Fruit fly (Drosophila melanogaster) whole organism, embryonic: ENCODE measurements around the gene CG42240.

ENCODE experiments used
- Asciz ChIP-seq: fragments of 200-800 bp; sonication (Bioruptor generic); optimal IDR thresholded peaks from 2 replicates; lab custom pipeline; 2017; ENCODE audit warnings: missing biosample characterization, mild to moderate bottlenecking, missing genetic modification characterization, missing genetic modification reagents
- Awh ChIP-seq: fragments of 200-800 bp; sonication (Bioruptor generic); IDR thresholded peaks from 2 replicates; pipeline ENCODE4, ENCODE4 v1.3.6; 2022; ENCODE audit warnings: missing biosample characterization, missing genetic modification characterization
- B-H1 ChIP-seq: fragments of 200-800 bp; sonication (Bioruptor generic); IDR thresholded peaks from 3 replicates; pipeline ENCODE4 v1.3.6; 2022; ENCODE audit warnings: missing biosample characterization, missing genetic modification characterization
- Bdp1 ChIP-seq: fragments of 200-800 bp; sonication (Bioruptor generic); optimal IDR thresholded peaks from 3 replicates; lab custom pipeline; 2016; ENCODE audit warnings: missing biosample characterization, missing genetic modification characterization
- Bgb ChIP-seq: fragments of 200-800 bp; sonication (Bioruptor generic); IDR thresholded peaks from 2 replicates; pipeline ENCODE4 v1.3.6; 2022; ENCODE audit warnings: missing biosample characterization, missing genetic modification characterization; ENCODE audit not compliant: partially characterized antibody
- CG14014 ChIP-seq: fragments of 200-800 bp; sonication (Bioruptor generic); IDR thresholded peaks from 2 replicates; pipeline ENCODE4 v1.3.6; 2022; ENCODE audit warnings: missing biosample characterization, missing genetic modification characterization
- CG14710 ChIP-seq: fragments of 200-800 bp; sonication (Bioruptor generic); optimal IDR thresholded peaks from 3 replicates; lab custom pipeline; 2019; ENCODE audit warnings: missing biosample characterization, mild to moderate bottlenecking, missing genetic modification characterization, moderate library complexity
- CG15601 ChIP-seq: fragments of 200-800 bp; sonication (Bioruptor generic); optimal IDR thresholded peaks from 3 replicates; lab custom pipeline; 2019; ENCODE audit warnings: missing biosample characterization, mild to moderate bottlenecking, missing genetic modification characterization, moderate library complexity
- CG17186 ChIP-seq: fragments of 200-800 bp; sonication (Bioruptor generic); optimal IDR thresholded peaks from 3 replicates; lab custom pipeline; 2017; ENCODE audit warnings: missing biosample characterization, missing genetic modification reagents, missing genetic modification characterization
- CG2202 ChIP-seq: fragments of 200-800 bp; sonication (Bioruptor generic); optimal IDR thresholded peaks from 2 replicates; lab custom pipeline; 2018; ENCODE audit warnings: missing biosample characterization, mild to moderate bottlenecking, missing genetic modification characterization
- CG4328 ChIP-seq: fragments of 200-800 bp; sonication (Bioruptor generic); optimal IDR thresholded peaks from 3 replicates; lab custom pipeline; 2017; ENCODE audit warnings: missing biosample characterization, missing genetic modification reagents, missing genetic modification characterization
- CG4707 ChIP-seq: fragments of 200-800 bp; sonication (Bioruptor generic); optimal IDR thresholded peaks from 2 replicates; lab custom pipeline; 2018; ENCODE audit warnings: missing biosample characterization, mild to moderate bottlenecking, missing genetic modification characterization, moderate library complexity
- CG4820 ChIP-seq: fragments of 200-800 bp; sonication (Bioruptor generic); optimal IDR thresholded peaks from 3 replicates; lab custom pipeline; 2016; ENCODE audit warnings: missing biosample characterization, missing genetic modification characterization
- CG4854 ChIP-seq: fragments of 200-800 bp; sonication (Bioruptor generic); optimal IDR thresholded peaks from 2 replicates; lab custom pipeline; 2016; ENCODE audit warnings: missing biosample characterization, missing genetic modification characterization, inconsistent platforms
- CG6765 ChIP-seq: fragments of 200-800 bp; sonication (Bioruptor generic); optimal IDR thresholded peaks from 3 replicates; lab custom pipeline; 2017; ENCODE audit warnings: missing biosample characterization, mild to moderate bottlenecking, missing genetic modification characterization
- CG6854 ChIP-seq: fragments of 200-800 bp; sonication (Bioruptor generic); optimal IDR thresholded peaks from 3 replicates; lab custom pipeline; 2017; ENCODE audit warnings: missing biosample characterization, mild to moderate bottlenecking, missing genetic modification characterization
- CG7786 ChIP-seq: fragments of 200-800 bp; sonication (Bioruptor generic); optimal IDR thresholded peaks from 2 replicates; lab custom pipeline; 2016; ENCODE audit warnings: missing biosample characterization, missing genetic modification characterization
- CG7839 ChIP-seq: fragments of 200-800 bp; sonication (Bioruptor generic); optimal IDR thresholded peaks from 3 replicates; lab custom pipeline; 2018; ENCODE audit warnings: missing biosample characterization, mild to moderate bottlenecking, missing genetic modification characterization, moderate library complexity
- Dad ChIP-seq: fragments of 200-800 bp; sonication (Bioruptor generic); optimal IDR thresholded peaks from 3 replicates; lab custom pipeline; 2016; ENCODE audit warnings: missing biosample characterization, missing genetic modification characterization
- Fer3 ChIP-seq: fragments of 200-800 bp; sonication (Bioruptor generic); optimal IDR thresholded peaks from 2 replicates; lab custom pipeline; 2018; ENCODE audit warnings: missing biosample characterization, mild to moderate bottlenecking, missing genetic modification characterization, moderate library complexity
- Gug ChIP-seq: fragments of 200-800 bp; sonication (Bioruptor generic); IDR thresholded peaks from 4 replicates; pipeline ENCODE4 v1.3.6; 2022; ENCODE audit warnings: missing biosample characterization, missing genetic modification characterization
- H15 ChIP-seq: fragments of 200-800 bp; sonication (Bioruptor generic); IDR thresholded peaks from 3 replicates; pipeline ENCODE4 v1.3.6; 2022; ENCODE audit warnings: missing biosample characterization, missing genetic modification characterization
- Hr3 ChIP-seq: fragments of 200-800 bp; sonication (Bioruptor generic); optimal IDR thresholded peaks from 3 replicates; lab custom pipeline; 2016; ENCODE audit warnings: missing biosample characterization, missing genetic modification characterization
- Hr39 ChIP-seq: fragments of >200 bp; optimal IDR thresholded peaks from 2 replicates; lab custom pipeline; 2017
- Hsf ChIP-seq: fragments of 200-800 bp; sonication (Bioruptor generic); optimal IDR thresholded peaks from 3 replicates; lab custom pipeline; 2016; ENCODE audit warnings: missing biosample characterization, missing genetic modification characterization
- Kr ChIP-seq: fragments of 200-800 bp; sonication (Bioruptor generic); optimal IDR thresholded peaks from 2 replicates; lab custom pipeline; 2017; ENCODE audit warnings: missing biosample characterization, mild to moderate bottlenecking, missing genetic modification characterization
- Med ChIP-seq: fragments of 200-800 bp; sonication (Bioruptor generic); peaks from one replicate; lab custom pipeline; 2016; ENCODE audit warnings: missing biosample characterization, missing genetic modification characterization, mild to moderate bottlenecking, inconsistent platforms, moderate library complexity
- Myb ChIP-seq: fragments of 200-800 bp; sonication (Bioruptor generic); optimal IDR thresholded peaks from 2 replicates; lab custom pipeline; 2016; ENCODE audit warnings: missing biosample characterization, missing genetic modification characterization
- NC2α ChIP-seq: fragments of 200-800 bp; sonication (Bioruptor generic); optimal IDR thresholded peaks from 2 replicates; lab custom pipeline; 2016; ENCODE audit warnings: missing biosample characterization, missing genetic modification characterization
- Neu2 ChIP-seq: fragments of 200-800 bp; sonication (Bioruptor generic); optimal IDR thresholded peaks from 3 replicates; lab custom pipeline; 2016; ENCODE audit warnings: missing biosample characterization, missing genetic modification characterization, borderline replicate concordance
- Nf-YB ChIP-seq: fragments of 200-800 bp; sonication (Bioruptor generic); optimal IDR thresholded peaks from 3 replicates; lab custom pipeline; 2019; ENCODE audit warnings: missing biosample characterization, mild to moderate bottlenecking, missing genetic modification characterization, moderate library complexity
- Oaz ChIP-seq: fragments of 200-800 bp; sonication (Bioruptor generic); IDR thresholded peaks from 2 replicates; pipeline ENCODE4 v1.3.6; 2022; ENCODE audit warnings: missing biosample characterization, missing genetic modification characterization
- Oli ChIP-seq: fragments of 200-800 bp; sonication (Bioruptor generic); optimal IDR thresholded peaks from 2 replicates; lab custom pipeline; 2018; ENCODE audit warnings: missing biosample characterization, mild to moderate bottlenecking, missing genetic modification characterization, moderate library complexity
- PHDP ChIP-seq: fragments of 200-800 bp; sonication (Bioruptor generic); optimal IDR thresholded peaks from 3 replicates; lab custom pipeline; 2018; ENCODE audit warnings: missing biosample characterization, mild to moderate bottlenecking, missing genetic modification characterization, moderate library complexity
- Rx ChIP-seq: fragments of 200-800 bp; sonication (Bioruptor generic); IDR thresholded peaks from 2 replicates; pipeline ENCODE4 v1.3.6; 2022; ENCODE audit warnings: missing biosample characterization, missing genetic modification characterization
- Side ChIP-seq: fragments of 200-800 bp; sonication (Bioruptor generic); optimal IDR thresholded peaks from 2 replicates; lab custom pipeline; 2016; ENCODE audit warnings: missing biosample characterization, missing genetic modification characterization
- Six4 ChIP-seq: fragments of 200-800 bp; sonication (Bioruptor generic); optimal IDR thresholded peaks from 2 replicates; lab custom pipeline; 2016; ENCODE audit warnings: missing biosample characterization, missing genetic modification characterization
- crc ChIP-seq: fragments of 200-800 bp; sonication (Bioruptor generic); optimal IDR thresholded peaks from 2 replicates; lab custom pipeline; 2016; ENCODE audit warnings: missing biosample characterization, missing genetic modification characterization
- danr ChIP-seq: fragments of 200-800 bp; sonication (Bioruptor generic); IDR thresholded peaks from 2 replicates; pipeline ENCODE4 v1.3.6; 2022; ENCODE audit warnings: missing biosample characterization, missing genetic modification characterization
- dimm ChIP-seq: fragments of 200-800 bp; sonication (Bioruptor generic); IDR thresholded peaks from 2 replicates; pipeline ENCODE4 v1.3.6; 2022; ENCODE audit warnings: missing biosample characterization, missing genetic modification characterization
- dysf ChIP-seq: fragments of 200-800 bp; sonication (Bioruptor generic); IDR thresholded peaks from 3 replicates; pipeline ENCODE4 v1.3.6; 2022; ENCODE audit warnings: missing biosample characterization, missing genetic modification characterization
- ems ChIP-seq: fragments of 200-800 bp; sonication (Bioruptor generic); optimal IDR thresholded peaks from 3 replicates; lab custom pipeline; 2016; ENCODE audit warnings: missing biosample characterization, missing genetic modification characterization
- ftz-f1 ChIP-seq: fragments of 200-800 bp; sonication (Bioruptor generic); optimal IDR thresholded peaks from 2 replicates; lab custom pipeline; 2016; ENCODE audit warnings: missing biosample characterization, missing genetic modification characterization
- gt ChIP-seq: fragments of 200-800 bp; sonication (Bioruptor generic); IDR thresholded peaks from 2 replicates; pipeline ENCODE4 v1.3.6; 2022; ENCODE audit warnings: missing biosample characterization, missing genetic modification characterization
- hb ChIP-seq: fragments of 200-800 bp; sonication (Bioruptor generic); IDR thresholded peaks from 3 replicates; pipeline ENCODE4 v1.3.6; 2022; ENCODE audit warnings: missing biosample characterization, missing genetic modification characterization; ENCODE audit not compliant: partially characterized antibody
- ind ChIP-seq: fragments of 200-800 bp; sonication (Bioruptor generic); optimal IDR thresholded peaks from 3 replicates; lab custom pipeline; 2016; ENCODE audit warnings: missing biosample characterization, missing genetic modification characterization
- mam ChIP-seq: fragments of 200-800 bp; sonication (Bioruptor generic); optimal IDR thresholded peaks from 3 replicates; lab custom pipeline; 2016; ENCODE audit warnings: missing biosample characterization, missing genetic modification characterization
- pum ChIP-seq: fragments of 200-800 bp; sonication (Bioruptor generic); optimal IDR thresholded peaks from 2 replicates; lab custom pipeline; 2016; ENCODE audit warnings: missing biosample characterization, missing genetic modification characterization
- ro ChIP-seq: fragments of 200-800 bp; sonication (Bioruptor generic); IDR thresholded peaks from 2 replicates; pipeline ENCODE4 v1.3.6; 2022; ENCODE audit warnings: missing biosample characterization, missing genetic modification characterization
- row ChIP-seq: fragments of 200-800 bp; sonication (Bioruptor generic); IDR thresholded peaks from 3 replicates; pipeline ENCODE4 v1.3.6; 2022; ENCODE audit warnings: missing biosample characterization, missing genetic modification characterization
- slbo ChIP-seq: fragments of 200-800 bp; sonication (Bioruptor generic); IDR thresholded peaks from 2 replicates; pipeline ENCODE4 v1.3.6; 2022; ENCODE audit warnings: missing biosample characterization, missing genetic modification characterization
- slou ChIP-seq: fragments of 200-800 bp; sonication (Bioruptor generic); optimal IDR thresholded peaks from 3 replicates; lab custom pipeline; 2016; ENCODE audit warnings: missing biosample characterization, missing genetic modification characterization
- twi ChIP-seq: fragments of 200-800 bp; optimal IDR thresholded peaks from 2 replicates; lab custom pipeline; 2019; ENCODE audit warnings: missing biosample characterization, mild to moderate bottlenecking, missing genetic modification characterization, moderate library complexity

CG42240 gene

DNA sequence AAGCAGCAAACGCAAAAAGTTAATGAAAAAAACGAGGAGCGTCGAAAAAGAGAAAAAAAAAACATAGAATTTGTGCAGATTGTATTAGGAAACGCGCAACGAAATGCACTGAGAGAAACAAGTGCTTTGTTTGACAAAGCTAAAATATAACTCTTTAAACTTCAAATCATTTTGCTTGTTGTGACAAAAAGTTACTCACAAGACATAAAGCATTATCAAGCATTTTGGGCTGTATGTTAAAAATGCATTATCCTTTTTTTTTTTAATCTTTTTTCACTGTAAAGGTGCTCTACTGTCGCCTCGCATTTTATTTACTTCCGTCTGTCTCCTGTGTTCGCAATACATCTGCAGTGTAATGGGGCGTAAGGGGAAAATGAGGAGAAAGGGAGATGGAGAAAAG lies 46.1 kb downstream of the CG42240 start (continued):
- TF ChIP-seq PHDP (tag; lab: Kevin White, UChicago) (peak; percentile 24), slbo (GFP tag; lab: Robert Waterston, UW) (peak; percentile 52), CG6854 (GFP tag; lab: Kevin White, UChicago) (no peak), ind (peak; percentile 31), crc (GFP tag; lab: Kevin White, UChicago) (no peak), Kr (GFP tag; lab: Kevin White, UChicago) (no peak), row (GFP tag; lab: Robert Waterston, UW) (peak; percentile 61), CG7786 (peak; percentile 17), Myb (peak; percentile 1), Rx (GFP tag; lab: Robert Waterston, UW) (no peak), Oaz (GFP tag; lab: Robert Waterston, UW) (no peak), Hr3 (GFP tag; lab: Kevin White, UChicago) (no peak), dimm (GFP tag; lab: Robert Waterston, UW) (no peak), twi (tag; lab: Kevin White, UChicago) (no peak), CG14710 (tag; lab: Kevin White, UChicago) (no peak), H15 (GFP tag; lab: Robert Waterston, UW) (no peak), gt (GFP tag; lab: Robert Waterston, UW) (no peak), CG15601 (tag; lab: Kevin White, UChicago) (no peak), ftz-f1 (no peak), CG17186 (GFP tag; lab: Kevin White, UChicago) (no peak), CG6765 (GFP tag; lab: Kevin White, UChicago) (peak; percentile 1), dysf (GFP tag; lab: Robert Waterston, UW) (peak; percentile 42; the same call in 1 of the 3 replicates), CG4854 (GFP tag; lab: Kevin White, UChicago) (no peak), CG14014 (GFP tag; lab: Robert Waterston, UW) (no peak), Bgb (GFP tag; lab: Robert Waterston, UW) (no peak), Dad (GFP tag; lab: Kevin White, UChicago) (no peak), Med (GFP tag; lab: Kevin White, UChicago) (peak; percentile 84), CG7839 (tag; lab: Kevin White, UChicago) (peak; percentile 48), CG4820 (GFP tag; lab: Kevin White, UChicago) (no peak), Hsf (GFP tag; lab: Kevin White, UChicago) (peak; percentile 20), NC2α (GFP tag; lab: Kevin White, UChicago) (no peak), CG4328 (GFP tag; lab: Kevin White, UChicago) (no peak), pum (GFP tag; lab: Kevin White, UChicago) (no peak), Awh (no peak), Side (GFP tag; lab: Kevin White, UChicago) (no peak), mam (peak; percentile 27), Bdp1 (no peak), CG2202 (tag; lab: Kevin White, UChicago) (no peak), Hr39 (no peak), Nf-YB (GFP tag; lab: Kevin White, UChicago) (no peak), Fer3 (tag; lab: Kevin White, UChicago) (peak; percentile 3), Oli (tag; lab: Kevin White, UChicago) (peak; percentile 26), hb (no peak), Six4 (GFP tag; lab: Kevin White, UChicago) (no peak), slou (GFP tag; lab: Kevin White, UChicago) (no peak), ems (GFP tag; lab: Kevin White, UChicago) (no peak), Asciz (no peak), Neu2 (no peak), CG4707 (GFP tag; lab: Kevin White, UChicago) (no peak), Gug (GFP tag; lab: Robert Waterston, UW) (no peak), B-H1 (GFP tag; lab: Robert Waterston, UW) (no peak), ro (GFP tag; lab: Robert Waterston, UW) (no peak), danr (no peak)
